Worm (Caenorhabditis elegans) whole organism, L3 larva: Measurements from ENCODE around the gene acs-12.

Experiments used
- ZK546.5 ChIP-seq: sonication (generic microtip); optimal IDR thresholded peaks from 2 replicates; lab custom pipeline; 2017; ENCODE audit warnings: missing biosample characterization, missing genetic modification characterization
- ceh-16 ChIP-seq: sonication (generic microtip); optimal IDR thresholded peaks from 2 replicates; lab custom pipeline; 2017; ENCODE audit warnings: missing biosample characterization, missing genetic modification characterization
- ceh-28 ChIP-seq: fragments of 150-350 bp; optimal IDR thresholded peaks from 2 replicates; lab custom pipeline; 2014; ENCODE audit warnings: missing biosample characterization, missing genetic modification reagents, missing genetic modification characterization
- ceh-9 ChIP-seq: sonication (generic microtip); optimal IDR thresholded peaks from 2 replicates; lab custom pipeline; 2018; ENCODE audit warnings: missing biosample characterization, missing genetic modification characterization
- eor-1 ChIP-seq, 2 experiments: fragments of 150-350 bp; optimal IDR thresholded peaks; 2 replicates each; lab custom pipeline; 2014 to 2018; ENCODE audit warnings: missing biosample characterization in 2 of 2, missing genetic modification characterization in 2 of 2
- fkh-10 ChIP-seq: sonication (generic microtip); optimal IDR thresholded peaks from 2 replicates; lab custom pipeline; 2017; ENCODE audit warnings: missing biosample characterization, missing genetic modification reagents, missing genetic modification characterization
- jun-1 ChIP-seq: fragments of 150-350 bp; optimal IDR thresholded peaks from 2 replicates; lab custom pipeline; 2014; ENCODE audit warnings: missing biosample characterization, missing genetic modification reagents, missing genetic modification characterization
- lin-15B ChIP-seq: fragments of 150-350 bp; optimal IDR thresholded peaks from 2 replicates; lab custom pipeline; 2014; ENCODE audit warnings: missing biosample characterization, missing genetic modification characterization
- lsy-12 ChIP-seq: sonication (generic microtip); optimal IDR thresholded peaks from 2 replicates; lab custom pipeline; 2016; ENCODE audit warnings: mild to moderate bottlenecking, missing genetic modification characterization, missing compliant biosample characterization
- nfya-1 ChIP-seq: sonication (generic microtip); optimal IDR thresholded peaks from 2 replicates; lab custom pipeline; 2017; ENCODE audit warnings: missing genetic modification characterization, mild to moderate bottlenecking, missing compliant biosample characterization, antibody characterized with exemption, moderate library complexity; ENCODE audit not compliant: insufficient read depth
- nhr-23 ChIP-seq: fragments of 150-350 bp; optimal IDR thresholded peaks from 2 replicates; lab custom pipeline; 2014; ENCODE audit warnings: missing biosample characterization, missing genetic modification reagents, missing genetic modification characterization
- nhr-25 ChIP-seq: sonication (generic microtip); optimal IDR thresholded peaks from 2 replicates; lab custom pipeline; 2017; ENCODE audit warnings: missing biosample characterization, missing genetic modification characterization
- nhr-43 ChIP-seq: sonication (generic microtip); optimal IDR thresholded peaks from 2 replicates; lab custom pipeline; 2016; ENCODE audit warnings: mild to moderate bottlenecking, missing genetic modification characterization, missing compliant biosample characterization; ENCODE audit not compliant: poor library complexity, severe bottlenecking
- nhr-67 ChIP-seq: fragments of 150-350 bp; optimal IDR thresholded peaks from 2 replicates; lab custom pipeline; 2014; ENCODE audit warnings: missing biosample characterization, missing genetic modification characterization
- nhr-76 ChIP-seq: fragments of 150-350 bp; sonication (generic microtip); optimal IDR thresholded peaks from 5 replicates; lab custom pipeline; 2014; ENCODE audit warnings: missing biosample characterization, missing genetic modification characterization
- nhr-77 ChIP-seq: fragments of 150-350 bp; optimal IDR thresholded peaks from 2 replicates; lab custom pipeline; 2014; ENCODE audit warnings: missing biosample characterization, missing genetic modification characterization
- pqm-1 ChIP-seq: fragments of 150-350 bp; optimal IDR thresholded peaks from 2 replicates; lab custom pipeline; 2017; ENCODE audit warnings: missing biosample characterization, missing genetic modification characterization, inconsistent platforms
- skn-1 ChIP-seq: fragments of 150-350 bp; optimal IDR thresholded peaks from 2 replicates; lab custom pipeline; 2014; ENCODE audit warnings: missing biosample characterization, missing genetic modification characterization
- unc-39 ChIP-seq: sonication (generic microtip); optimal IDR thresholded peaks from 4 replicates; lab custom pipeline; 2017; ENCODE audit warnings: missing biosample characterization, missing genetic modification characterization
- unc-62 ChIP-seq: fragments of 150-350 bp; sonication (generic microtip); optimal IDR thresholded peaks from 4 replicates; lab custom pipeline; 2014; ENCODE audit warnings: missing biosample characterization, missing genetic modification reagents, missing genetic modification characterization
- zag-1 ChIP-seq: fragments of 150-350 bp; optimal IDR thresholded peaks from 2 replicates; lab custom pipeline; 2014; ENCODE audit warnings: missing biosample characterization, missing genetic modification characterization

acs-12 gene

ce11 chrV:20915186-20915585 lies 11.2 kb downstream of the acs-12 start, which contains the start of gene pbo-5:
TSS of gene pbo-5 (plus strand) at chrV:20915486.
- TF ChIP-seq nhr-76 (tag; lab: Kevin White, UChicago) (no peak), eor-1 (tag; optimal IDR thresholded peaks at IDR 0.05; lab: Kevin White, UChicago) (no peak), nhr-43 (no peak), ceh-9 (tag; lab: Kevin White, UChicago) (no peak), ceh-16 (tag; lab: Kevin White, UChicago) (no peak), nhr-77 (tag; lab: Kevin White, UChicago) (no peak), nhr-67 (tag; lab: Kevin White, UChicago) (no peak), jun-1 (tag; lab: Kevin White, UChicago) (no peak), nhr-25 (no peak), lsy-12 (tag; lab: Kevin White, UChicago) (no peak), unc-62 (no peak), skn-1 (tag; lab: Kevin White, UChicago) (no peak), ZK546.5 (tag; lab: Kevin White, UChicago) (no peak), nhr-23 (tag; lab: Kevin White, UChicago) (no peak), nfya-1 (tag; lab: Kevin White, UChicago) (no peak), lin-15B (tag; lab: Kevin White, UChicago) (no peak), ceh-28 (tag; lab: Kevin White, UChicago) (no peak)

ce11 chrV:20920390-20920789 lies 16.4 kb downstream of the acs-12 start:
- TF ChIP-seq zag-1 (tag; lab: Kevin White, UChicago) (no peak), nhr-23 (tag; lab: Kevin White, UChicago) (no peak), fkh-10 (GFP tag; lab: Kevin White, UChicago) (no peak), pqm-1 (no peak), unc-39 (tag; lab: Kevin White, UChicago) (no peak)
